Fruit fly (Drosophila melanogaster) whole organism, embryonic: ENCODE results near the gene Cdc23.

Source experiments
- Antp ChIP-seq: fragments of 200-800 bp; sonication (Bioruptor generic); optimal IDR thresholded peaks from 3 replicates; lab custom pipeline; 2016; ENCODE audit warnings: missing biosample characterization, missing genetic modification characterization
- CG10543 ChIP-seq: fragments of 200-800 bp; sonication (Bioruptor generic); optimal IDR thresholded peaks from 3 replicates; lab custom pipeline; 2017; ENCODE audit warnings: missing biosample characterization, mild to moderate bottlenecking, missing genetic modification characterization, moderate library complexity
- CG11398 ChIP-seq: fragments of 200-800 bp; sonication (Bioruptor generic); optimal IDR thresholded peaks from 2 replicates; lab custom pipeline; 2016; ENCODE audit warnings: missing biosample characterization, missing genetic modification characterization
- CG12744 ChIP-seq: fragments of 200-800 bp; sonication (Bioruptor generic); optimal IDR thresholded peaks from 2 replicates; lab custom pipeline; 2016; ENCODE audit warnings: missing biosample characterization, missing genetic modification characterization
- CG12942 ChIP-seq: fragments of 200-800 bp; sonication (Bioruptor generic); optimal IDR thresholded peaks from 3 replicates; lab custom pipeline; 2016; ENCODE audit warnings: missing biosample characterization, missing genetic modification characterization
- CG13424 ChIP-seq: fragments of 200-800 bp; sonication (Bioruptor generic); optimal IDR thresholded peaks from 2 replicates; lab custom pipeline; 2019; ENCODE audit warnings: missing biosample characterization, mild to moderate bottlenecking, missing genetic modification characterization, moderate library complexity
- CG14710 ChIP-seq: fragments of 200-800 bp; sonication (Bioruptor generic); optimal IDR thresholded peaks from 3 replicates; lab custom pipeline; 2019; ENCODE audit warnings: missing biosample characterization, mild to moderate bottlenecking, missing genetic modification characterization, moderate library complexity
- CG1603 ChIP-seq: fragments of 200-800 bp; sonication (Bioruptor generic); optimal IDR thresholded peaks from 2 replicates; lab custom pipeline; 2019; ENCODE audit warnings: missing biosample characterization, mild to moderate bottlenecking, missing genetic modification characterization, moderate library complexity
- CG17802 ChIP-seq: fragments of 200-800 bp; sonication (Bioruptor generic); optimal IDR thresholded peaks from 2 replicates; lab custom pipeline; 2018; ENCODE audit warnings: missing biosample characterization, mild to moderate bottlenecking, missing genetic modification characterization, moderate library complexity
- CG18262 ChIP-seq: fragments of 200-800 bp; optimal IDR thresholded peaks from 3 replicates; lab custom pipeline; 2019; ENCODE audit warnings: missing biosample characterization, mild to moderate bottlenecking, missing genetic modification characterization, moderate library complexity
- CG18599 ChIP-seq: fragments of 200-800 bp; sonication (Bioruptor generic); optimal IDR thresholded peaks from 3 replicates; lab custom pipeline; 2017; ENCODE audit warnings: missing biosample characterization, missing genetic modification characterization, mild to moderate bottlenecking, moderate library complexity, missing genetic modification reagents
- CG7556 ChIP-seq: fragments of 200-800 bp; sonication (Bioruptor generic); optimal IDR thresholded peaks from 2 replicates; lab custom pipeline; 2017; ENCODE audit warnings: missing biosample characterization, mild to moderate bottlenecking, missing genetic modification characterization
- CG7745 ChIP-seq: fragments of 200-800 bp; sonication (Bioruptor generic); optimal IDR thresholded peaks from 2 replicates; lab custom pipeline; 2018; ENCODE audit warnings: missing biosample characterization, mild to moderate bottlenecking, missing genetic modification characterization, moderate library complexity
- Camta ChIP-seq: fragments of 200-800 bp; sonication (Bioruptor generic); optimal IDR thresholded peaks from 2 replicates; lab custom pipeline; 2016; ENCODE audit warnings: missing biosample characterization, missing genetic modification characterization
- Dfd ChIP-seq, 2 experiments: fragments of >200 bp; optimal IDR thresholded peaks; 2 replicates each; lab custom pipeline; 2017; ENCODE audit warnings: missing biosample characterization in 2 of 2, missing genetic modification characterization in 2 of 2
- Drgx ChIP-seq: fragments of 200-800 bp; sonication (Bioruptor generic); IDR thresholded peaks from 2 replicates; pipeline ENCODE4 v1.3.6; 2022; ENCODE audit warnings: missing biosample characterization, missing genetic modification characterization
- E2f2 ChIP-seq: fragments of 200-800 bp; sonication (Bioruptor generic); IDR thresholded peaks from 2 replicates; pipeline ENCODE4 v1.3.6; 2022; ENCODE audit warnings: missing biosample characterization, missing genetic modification characterization
- ERR ChIP-seq: fragments of 200-800 bp; sonication (Bioruptor generic); optimal IDR thresholded peaks from 2 replicates; lab custom pipeline; 2016; ENCODE audit warnings: missing biosample characterization, missing genetic modification characterization
- Hr51 ChIP-seq, 2 experiments: fragments of 200-800 bp; sonication (Bioruptor generic); optimal IDR thresholded peaks; 2 replicates in 1 of 2; 3 replicates in 1 of 2; lab custom pipeline; 2016 to 2018; ENCODE audit warnings: missing biosample characterization in 2 of 2, missing genetic modification characterization in 2 of 2, mild to moderate bottlenecking in 1 of 2, moderate library complexity in 1 of 2
- Med ChIP-seq: fragments of 200-800 bp; sonication (Bioruptor generic); peaks from one replicate; lab custom pipeline; 2016; ENCODE audit warnings: missing biosample characterization, missing genetic modification characterization, mild to moderate bottlenecking, inconsistent platforms, moderate library complexity
- Optix ChIP-seq: fragments of 200-800 bp; sonication (Bioruptor generic); IDR thresholded peaks from 3 replicates; pipeline ENCODE4 v1.3.6; 2022; ENCODE audit warnings: missing biosample characterization, missing genetic modification characterization
- Ptx1 ChIP-seq: fragments of 200-800 bp; sonication (Bioruptor generic); IDR thresholded peaks from 2 replicates; pipeline ENCODE4 v1.3.6; 2022; ENCODE audit warnings: missing biosample characterization, missing genetic modification characterization
- Six4 ChIP-seq: fragments of 200-800 bp; sonication (Bioruptor generic); optimal IDR thresholded peaks from 2 replicates; lab custom pipeline; 2016; ENCODE audit warnings: missing biosample characterization, missing genetic modification characterization
- Sry-β ChIP-seq: fragments of 200-800 bp; sonication (Bioruptor generic); optimal IDR thresholded peaks from 2 replicates; lab custom pipeline; 2018; ENCODE audit warnings: missing biosample characterization, mild to moderate bottlenecking, missing genetic modification characterization, moderate library complexity
- Usf ChIP-seq: fragments of 200-800 bp; sonication (Bioruptor generic); optimal IDR thresholded peaks from 2 replicates; lab custom pipeline; 2017; ENCODE audit warnings: missing genotype, missing biosample characterization, missing genetic modification characterization
- al ChIP-seq: fragments of 200-800 bp; sonication (Bioruptor generic); IDR thresholded peaks from 2 replicates; pipeline ENCODE4 v1.3.6; 2022; ENCODE audit warnings: missing biosample characterization, missing genetic modification characterization
- ase ChIP-seq: fragments of 200-800 bp; sonication (Bioruptor generic); IDR thresholded peaks from 3 replicates; pipeline ENCODE4 v1.3.6; 2022; ENCODE audit warnings: missing biosample characterization, missing genetic modification characterization
- ash1 ChIP-seq: fragments of 200-800 bp; sonication (Bioruptor generic); optimal IDR thresholded peaks from 2 replicates; lab custom pipeline; 2018; ENCODE audit warnings: missing biosample characterization, mild to moderate bottlenecking, missing genetic modification characterization
- bbx ChIP-seq: fragments of 200-800 bp; sonication (Bioruptor generic); IDR thresholded peaks from 2 replicates; pipeline ENCODE4 v1.3.6; 2022; ENCODE audit warnings: missing biosample characterization, missing genetic modification characterization; ENCODE audit not compliant: partially characterized antibody
- bsh ChIP-seq, 2 experiments: fragments of 200-800 bp; sonication (Bioruptor generic); optimal IDR thresholded peaks; 2 replicates each; lab custom pipeline; 2017 to 2018; ENCODE audit warnings: mild to moderate bottlenecking in 2 of 2, missing biosample characterization in 2 of 2, missing genetic modification characterization in 2 of 2, moderate library complexity in 1 of 2
- btn ChIP-seq: fragments of 200-800 bp; sonication (Bioruptor generic); optimal IDR thresholded peaks from 2 replicates; lab custom pipeline; 2016; ENCODE audit warnings: missing biosample characterization, missing genetic modification characterization
- cad ChIP-seq: fragments of >200 bp; optimal IDR thresholded peaks from 2 replicates; lab custom pipeline; 2017; ENCODE audit warnings: missing biosample characterization, missing genetic modification characterization
- cg ChIP-seq: fragments of 200-800 bp; sonication (Bioruptor generic); optimal IDR thresholded peaks from 3 replicates; lab custom pipeline; 2019; ENCODE audit warnings: missing biosample characterization, mild to moderate bottlenecking, missing genetic modification characterization, moderate library complexity
- crol ChIP-seq: fragments of 200-800 bp; sonication (Bioruptor generic); IDR thresholded peaks from 2 replicates; pipeline ENCODE4 v1.3.6; 2022; ENCODE audit warnings: missing biosample characterization, missing genetic modification characterization
- eyg ChIP-seq: fragments of 200-800 bp; sonication (Bioruptor generic); optimal IDR thresholded peaks from 3 replicates; lab custom pipeline; 2016; ENCODE audit warnings: missing biosample characterization, missing genetic modification characterization
- fru ChIP-seq: fragments of >200 bp; optimal IDR thresholded peaks from 2 replicates; lab custom pipeline; 2017
- gcm ChIP-seq: fragments of 200-800 bp; sonication (Bioruptor generic); optimal IDR thresholded peaks from 2 replicates; lab custom pipeline; 2019; ENCODE audit warnings: missing biosample characterization, mild to moderate bottlenecking, missing genetic modification characterization, moderate library complexity
- her ChIP-seq: fragments of 200-800 bp; sonication (Bioruptor generic); optimal IDR thresholded peaks from 2 replicates; lab custom pipeline; 2016; ENCODE audit warnings: missing biosample characterization, missing genetic modification characterization
- insv ChIP-seq, 2 experiments: fragments of 200-800 bp; sonication (Bioruptor generic); optimal IDR thresholded peaks; 3 replicates each; lab custom pipeline; 2016 to 2018; ENCODE audit warnings: missing biosample characterization in 2 of 2, missing genetic modification characterization in 2 of 2
- jigr1 ChIP-seq: fragments of 200-800 bp; sonication (Bioruptor generic); IDR thresholded peaks from 3 replicates; pipeline ENCODE4 v1.3.6; 2022; ENCODE audit warnings: missing biosample characterization, missing genetic modification characterization
- odd ChIP-seq: fragments of 200-800 bp; sonication (Bioruptor generic); optimal IDR thresholded peaks from 2 replicates; lab custom pipeline; 2017; ENCODE audit warnings: missing biosample characterization, mild to moderate bottlenecking, missing genetic modification characterization
- phol ChIP-seq: fragments of 200-800 bp; sonication (Bioruptor generic); optimal IDR thresholded peaks from 3 replicates; lab custom pipeline; 2018; ENCODE audit warnings: missing biosample characterization, mild to moderate bottlenecking, missing genetic modification characterization, moderate library complexity
- psq ChIP-seq: fragments of 200-800 bp; sonication (Bioruptor generic); optimal IDR thresholded peaks from 2 replicates; lab custom pipeline; 2017; ENCODE audit warnings: missing biosample characterization, missing genetic modification characterization
- sc ChIP-seq, 3 experiments: fragments of >200 bp in 2 of 3; fragments of 200-800 bp in 1 of 3; sonication (Bioruptor generic) in 1 of 3; optimal IDR thresholded peaks; 2 replicates in 2 of 3; 3 replicates in 1 of 3; lab custom pipeline; 2017; ENCODE audit warnings: mild to moderate bottlenecking in 1 of 3, missing biosample characterization in 1 of 3, missing genetic modification characterization in 1 of 3, missing genetic modification reagents in 1 of 3
- seq ChIP-seq: fragments of 200-800 bp; sonication (Bioruptor generic); IDR thresholded peaks from 2 replicates; pipeline ENCODE4 v1.3.6; 2022; ENCODE audit warnings: missing biosample characterization, missing genetic modification characterization
- sna ChIP-seq: fragments of 200-800 bp; sonication (Bioruptor generic); IDR thresholded peaks from 2 replicates; pipeline ENCODE4 v1.3.6; 2022; ENCODE audit warnings: missing biosample characterization, missing genetic modification characterization; ENCODE audit not compliant: partially characterized antibody
- sob ChIP-seq: fragments of 200-800 bp; sonication (Bioruptor generic); IDR thresholded peaks from 2 replicates; pipeline ENCODE4 v1.3.6; 2022; ENCODE audit warnings: missing biosample characterization, missing genetic modification characterization
- tna ChIP-seq: fragments of 200-800 bp; sonication (Bioruptor generic); IDR thresholded peaks from 2 replicates; pipeline ENCODE4 v1.3.6; 2022; ENCODE audit warnings: missing biosample characterization, missing genetic modification characterization; ENCODE audit not compliant: partially characterized antibody
- toy ChIP-seq: fragments of 200-800 bp; sonication (Bioruptor generic); IDR thresholded peaks from 2 replicates; pipeline ENCODE4 v1.3.6; 2022; ENCODE audit warnings: missing biosample characterization, missing genetic modification characterization
- unc-4 ChIP-seq: fragments of 200-800 bp; sonication (Bioruptor generic); IDR thresholded peaks from 2 replicates; pipeline ENCODE4 v1.3.6; 2022; ENCODE audit warnings: missing biosample characterization, missing genetic modification characterization; ENCODE audit not compliant: partially characterized antibody

Cdc23 gene

dm6 chr2L:20478549-20479238 lies 19.6 kb downstream of the Cdc23 start (continued):
- no peak for TF ChIP-seq CG11398 (GFP tag; lab: Kevin White, UChicago)
- TF ChIP-seq CG1603 (tag; lab: Kevin White, UChicago) = no peak
- no peak for TF ChIP-seq sob (GFP tag; lab: Robert Waterston, UW)
- peak; percentile 53 for TF ChIP-seq CG18262 (tag; lab: Kevin White, UChicago)
- TF ChIP-seq Antp (GFP tag; lab: Kevin White, UChicago) = no peak
- peak; percentile 24 for TF ChIP-seq CG13424 (tag; lab: Kevin White, UChicago)
- no peak for TF ChIP-seq sna (GFP tag; lab: Robert Waterston, UW)
- TF ChIP-seq psq (GFP tag; lab: Kevin White, UChicago) = no peak
- no peak for TF ChIP-seq Usf (GFP tag; lab: Kevin White, UChicago)
- no peak for TF ChIP-seq CG17802 (tag; lab: Kevin White, UChicago)
- TF ChIP-seq Med (GFP tag; lab: Kevin White, UChicago) = peak; percentile 46
- no peak for TF ChIP-seq sc (optimal IDR thresholded peaks at IDR 0.05; lab: Kevin White, UChicago)
- TF ChIP-seq sc (GFP tag; optimal IDR thresholded peaks at IDR 0.05; lab: Kevin White, UChicago) = no peak
- no peak for TF ChIP-seq unc-4 (GFP tag; lab: Robert Waterston, UW)
- TF ChIP-seq ash1 (GFP tag; lab: Kevin White, UChicago) = no peak
- TF ChIP-seq fru = no peak
- no peak for TF ChIP-seq E2f2 (GFP tag; lab: Robert Waterston, UW)
- peak; percentile 66 for TF ChIP-seq cg
- TF ChIP-seq toy (GFP tag; lab: Robert Waterston, UW) = no peak
- no peak for TF ChIP-seq ERR (GFP tag; lab: Kevin White, UChicago)
- TF ChIP-seq Optix (GFP tag; lab: Robert Waterston, UW) = no peak
- TF ChIP-seq Sry-β (GFP tag; lab: Kevin White, UChicago) = no peak
- TF ChIP-seq gcm (GFP tag; lab: Kevin White, UChicago) = peak; percentile 9
- no peak for TF ChIP-seq Six4 (GFP tag; lab: Kevin White, UChicago)
- peak; percentile 76 for TF ChIP-seq crol (GFP tag; lab: Robert Waterston, UW)
- TF ChIP-seq tna = no peak
- peak; percentile 2 for TF ChIP-seq CG14710 (tag; lab: Kevin White, UChicago)
- TF ChIP-seq eyg (GFP tag; lab: Kevin White, UChicago) = no peak
- TF ChIP-seq CG18599 (GFP tag; lab: Kevin White, UChicago) = no peak
- no peak for TF ChIP-seq cad
- TF ChIP-seq her (GFP tag; lab: Kevin White, UChicago) = no peak
- TF ChIP-seq CG7745 (tag; lab: Kevin White, UChicago) = no peak
- peak; percentile 21 for TF ChIP-seq CG7556 (GFP tag; lab: Kevin White, UChicago)
- TF ChIP-seq btn = no peak
- no peak for TF ChIP-seq Ptx1 (GFP tag; lab: Robert Waterston, UW)
- TF ChIP-seq Camta = no peak
- no peak for TF ChIP-seq seq (GFP tag; lab: Robert Waterston, UW)
- TF ChIP-seq Drgx (GFP tag; lab: Robert Waterston, UW) = peak; percentile 35; the same call in 1 of the 2 replicates
- no peak for TF ChIP-seq ase
- TF ChIP-seq phol (tag; lab: Kevin White, UChicago) = peak; percentile 43
- TF ChIP-seq Hr51 (GFP tag; optimal IDR thresholded peaks at IDR 0.05; lab: Kevin White, UChicago) = peak in 1 of 2 experiments; percentile 51
- TF ChIP-seq CG12942 = no peak
- no peak for TF ChIP-seq jigr1 (GFP tag; lab: Robert Waterston, UW)
- no peak for TF ChIP-seq CG12744 (GFP tag; lab: Kevin White, UChicago)
- peak in 1 of 2 experiments; percentile 58 for TF ChIP-seq bsh (GFP tag; optimal IDR thresholded peaks at IDR 0.05; lab: Kevin White, UChicago)
- TF ChIP-seq bbx = no peak
- no peak for TF ChIP-seq Dfd (GFP tag; optimal IDR thresholded peaks at IDR 0.05; lab: Kevin White, UChicago)
- no peak for TF ChIP-seq al
- no peak for TF ChIP-seq insv (GFP tag; optimal IDR thresholded peaks at IDR 0.05; lab: Kevin White, UChicago)
- no peak for TF ChIP-seq odd (GFP tag; lab: Kevin White, UChicago)
- no peak for TF ChIP-seq CG10543 (GFP tag; lab: Kevin White, UChicago)
